Worm (Caenorhabditis elegans): ENCODE data around the gene Y102E9.6.

DNA sequence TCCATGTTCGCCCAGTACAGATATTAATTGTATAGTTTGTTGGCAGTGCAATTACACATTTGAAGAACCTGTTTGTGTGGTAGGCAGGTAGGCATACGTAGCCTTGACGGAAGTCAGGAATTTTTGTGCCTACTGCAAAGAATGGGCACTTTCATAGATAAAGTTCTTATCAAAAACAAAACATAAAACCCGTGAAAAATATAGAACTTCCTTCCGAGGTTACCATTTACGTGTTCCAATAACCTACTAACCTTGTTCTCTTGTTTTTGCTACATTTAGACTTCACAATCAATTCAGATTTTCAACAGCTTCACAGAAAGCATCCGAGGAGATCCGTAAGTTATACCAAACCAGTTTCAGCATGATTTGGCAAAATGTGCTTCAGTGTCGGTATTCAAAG is 23.2 kb downstream of the Y102E9.6 start, which contains the start of gene F37A4.4:
- TF ChIP-seq tbx-11 (GFP tag; IDR thresholded peaks at IDR 0.05) (no peak), ama-1 (optimal IDR thresholded peaks at IDR 0.05) (no peak), hmg-4 (GFP tag; optimal IDR thresholded peaks at IDR 0.05) (no peak), hmbx-1 (tag; optimal IDR thresholded peaks at IDR 0.05) (no peak), scrt-1 (GFP tag; IDR thresholded peaks at IDR 0.05) (no peak), F13C5.2 (tag; optimal IDR thresholded peaks at IDR 0.05) (no peak), flt-1 (GFP tag; IDR thresholded peaks at IDR 0.05) (no peak), tbx-37 (GFP tag; conservative IDR thresholded peaks at IDR 0.05) (no peak), sea-1 (GFP tag; conservative IDR thresholded peaks at IDR 0.05) (no peak)

All from whole organism, early embryonic.